Worm (Caenorhabditis elegans) whole organism, L3 larva: Measurements from ENCODE around the gene Y32F6A.5.

Experiments
- R02D3.7 ChIP-seq: fragments of 150-350 bp; optimal IDR thresholded peaks from 2 replicates; lab custom pipeline; 2014; ENCODE audit warnings: missing biosample characterization, missing genetic modification characterization
- ZK546.5 ChIP-seq: sonication (generic microtip); optimal IDR thresholded peaks from 2 replicates; lab custom pipeline; 2017; ENCODE audit warnings: missing biosample characterization, missing genetic modification characterization
- aly-2 ChIP-seq: fragments of 150-350 bp; optimal IDR thresholded peaks from 2 replicates; lab custom pipeline; 2014; ENCODE audit warnings: missing biosample characterization, missing genetic modification characterization
- ama-1 ChIP-seq: fragments of 150-350 bp; optimal IDR thresholded peaks from 2 replicates; lab custom pipeline; 2018
- ceh-16 ChIP-seq: sonication (generic microtip); optimal IDR thresholded peaks from 2 replicates; lab custom pipeline; 2017; ENCODE audit warnings: missing biosample characterization, missing genetic modification characterization
- ceh-28 ChIP-seq: fragments of 150-350 bp; optimal IDR thresholded peaks from 2 replicates; lab custom pipeline; 2014; ENCODE audit warnings: missing biosample characterization, missing genetic modification reagents, missing genetic modification characterization
- ceh-82 ChIP-seq: fragments of 150-350 bp; optimal IDR thresholded peaks from 2 replicates; lab custom pipeline; 2014; ENCODE audit warnings: missing biosample characterization, missing genetic modification characterization
- ceh-9 ChIP-seq: sonication (generic microtip); optimal IDR thresholded peaks from 2 replicates; lab custom pipeline; 2018; ENCODE audit warnings: missing biosample characterization, missing genetic modification characterization
- daf-12 ChIP-seq: fragments of 150-350 bp; optimal IDR thresholded peaks from 2 replicates; lab custom pipeline; 2014; ENCODE audit warnings: missing biosample characterization, missing genetic modification reagents, missing genetic modification characterization
- egl-27 ChIP-seq: sonication (generic microtip); optimal IDR thresholded peaks from 4 replicates; lab custom pipeline; 2017; ENCODE audit warnings: missing biosample characterization, missing genetic modification reagents, missing genetic modification characterization
- egl-5 ChIP-seq: fragments of 150-350 bp; optimal IDR thresholded peaks from 2 replicates; lab custom pipeline; 2017; ENCODE audit warnings: missing biosample characterization, missing genetic modification reagents, missing genetic modification characterization, inconsistent platforms
- elt-1 ChIP-seq: fragments of 150-350 bp; optimal IDR thresholded peaks from 2 replicates; lab custom pipeline; 2014; ENCODE audit warnings: missing biosample characterization, missing genetic modification characterization
- elt-2 ChIP-seq: sonication (generic microtip); optimal IDR thresholded peaks from 2 replicates; lab custom pipeline; 2016; ENCODE audit warnings: missing genetic modification reagents, mild to moderate bottlenecking, missing genetic modification characterization, missing compliant biosample characterization
- elt-3 ChIP-seq, 3 experiments: fragments of 150-350 bp in 1 of 3; sonication (generic microtip) in 2 of 3; optimal IDR thresholded peaks; 2 replicates in 2 of 3; 4 replicates in 1 of 3; lab custom pipeline; 2014 to 2017; ENCODE audit warnings: missing biosample characterization in 3 of 3, missing genetic modification characterization in 3 of 3
- eor-1 ChIP-seq, 2 experiments: fragments of 150-350 bp; optimal IDR thresholded peaks; 2 replicates each; lab custom pipeline; 2014 to 2018; ENCODE audit warnings: missing biosample characterization in 2 of 2, missing genetic modification characterization in 2 of 2
- fkh-10 ChIP-seq: sonication (generic microtip); optimal IDR thresholded peaks from 2 replicates; lab custom pipeline; 2017; ENCODE audit warnings: missing biosample characterization, missing genetic modification reagents, missing genetic modification characterization
- fkh-2 ChIP-seq: fragments of 150-350 bp; optimal IDR thresholded peaks from 2 replicates; lab custom pipeline; 2014; ENCODE audit warnings: missing biosample characterization, missing genetic modification reagents, missing genetic modification characterization
- fos-1 ChIP-seq: fragments of 150-350 bp; optimal IDR thresholded peaks from 2 replicates; lab custom pipeline; 2014; ENCODE audit warnings: missing biosample characterization, missing genetic modification characterization
- hmg-11 ChIP-seq: sonication (generic microtip); optimal IDR thresholded peaks from 2 replicates; lab custom pipeline; 2016; ENCODE audit warnings: missing genetic modification characterization, missing compliant biosample characterization
- jun-1 ChIP-seq: fragments of 150-350 bp; optimal IDR thresholded peaks from 2 replicates; lab custom pipeline; 2014; ENCODE audit warnings: missing biosample characterization, missing genetic modification reagents, missing genetic modification characterization
- lin-15B ChIP-seq: fragments of 150-350 bp; optimal IDR thresholded peaks from 2 replicates; lab custom pipeline; 2014; ENCODE audit warnings: missing biosample characterization, missing genetic modification characterization
- lin-39 ChIP-seq: fragments of 150-350 bp; optimal IDR thresholded peaks from 2 replicates; lab custom pipeline; 2018; ENCODE audit warnings: missing biosample characterization, missing genetic modification reagents, missing genetic modification characterization
- lsy-12 ChIP-seq: sonication (generic microtip); optimal IDR thresholded peaks from 2 replicates; lab custom pipeline; 2016; ENCODE audit warnings: mild to moderate bottlenecking, missing genetic modification characterization, missing compliant biosample characterization
- mdl-1 ChIP-seq: fragments of 150-350 bp; optimal IDR thresholded peaks from 2 replicates; lab custom pipeline; 2014; ENCODE audit warnings: missing biosample characterization, missing genetic modification characterization
- mml-1 ChIP-seq: fragments of 150-350 bp; sonication (generic microtip); optimal IDR thresholded peaks from 3 replicates; lab custom pipeline; 2014; ENCODE audit warnings: missing biosample characterization, missing genetic modification characterization
- nfya-1 ChIP-seq: sonication (generic microtip); optimal IDR thresholded peaks from 2 replicates; lab custom pipeline; 2017; ENCODE audit warnings: missing genetic modification characterization, mild to moderate bottlenecking, missing compliant biosample characterization, antibody characterized with exemption, moderate library complexity; ENCODE audit not compliant: insufficient read depth
- nhr-11 ChIP-seq: fragments of 150-350 bp; optimal IDR thresholded peaks from 2 replicates; lab custom pipeline; 2014; ENCODE audit warnings: missing biosample characterization, missing genetic modification characterization
- nhr-12 ChIP-seq: fragments of 150-350 bp; optimal IDR thresholded peaks from 2 replicates; lab custom pipeline; 2014; ENCODE audit warnings: missing biosample characterization, missing genetic modification characterization
- nhr-23 ChIP-seq: fragments of 150-350 bp; optimal IDR thresholded peaks from 2 replicates; lab custom pipeline; 2014; ENCODE audit warnings: missing biosample characterization, missing genetic modification reagents, missing genetic modification characterization
- nhr-237 ChIP-seq: fragments of 150-350 bp; optimal IDR thresholded peaks from 2 replicates; lab custom pipeline; 2014; ENCODE audit warnings: missing biosample characterization, missing genetic modification characterization
- nhr-25 ChIP-seq: sonication (generic microtip); optimal IDR thresholded peaks from 2 replicates; lab custom pipeline; 2017; ENCODE audit warnings: missing biosample characterization, missing genetic modification characterization
- nhr-28 ChIP-seq: fragments of 150-350 bp; optimal IDR thresholded peaks from 2 replicates; lab custom pipeline; 2014; ENCODE audit warnings: missing biosample characterization, missing genetic modification characterization
- nhr-43 ChIP-seq: sonication (generic microtip); optimal IDR thresholded peaks from 2 replicates; lab custom pipeline; 2016; ENCODE audit warnings: mild to moderate bottlenecking, missing genetic modification characterization, missing compliant biosample characterization; ENCODE audit not compliant: poor library complexity, severe bottlenecking
- nhr-67 ChIP-seq: fragments of 150-350 bp; optimal IDR thresholded peaks from 2 replicates; lab custom pipeline; 2014; ENCODE audit warnings: missing biosample characterization, missing genetic modification characterization
- nhr-76 ChIP-seq: fragments of 150-350 bp; sonication (generic microtip); optimal IDR thresholded peaks from 5 replicates; lab custom pipeline; 2014; ENCODE audit warnings: missing biosample characterization, missing genetic modification characterization
- nhr-77 ChIP-seq: fragments of 150-350 bp; optimal IDR thresholded peaks from 2 replicates; lab custom pipeline; 2014; ENCODE audit warnings: missing biosample characterization, missing genetic modification characterization
- pha-4 ChIP-seq: fragments of 150-350 bp; optimal IDR thresholded peaks from 2 replicates; lab custom pipeline; 2014; ENCODE audit warnings: missing biosample characterization, missing genetic modification reagents, missing genetic modification characterization
- pqm-1 ChIP-seq: fragments of 150-350 bp; optimal IDR thresholded peaks from 2 replicates; lab custom pipeline; 2017; ENCODE audit warnings: missing biosample characterization, missing genetic modification characterization, inconsistent platforms
- sea-2 ChIP-seq: fragments of 150-350 bp; sonication (generic microtip); optimal IDR thresholded peaks from 4 replicates; lab custom pipeline; 2014; ENCODE audit warnings: missing biosample characterization, missing genetic modification reagents, missing genetic modification characterization
- skn-1 ChIP-seq: fragments of 150-350 bp; optimal IDR thresholded peaks from 2 replicates; lab custom pipeline; 2014; ENCODE audit warnings: missing biosample characterization, missing genetic modification characterization
- snpc-4 ChIP-seq: fragments of 150-350 bp; optimal IDR thresholded peaks from 2 replicates; lab custom pipeline; 2014; ENCODE audit warnings: missing biosample characterization, missing genetic modification characterization
- tbx-2 ChIP-seq: sonication (generic microtip); optimal IDR thresholded peaks from 2 replicates; lab custom pipeline; 2016; ENCODE audit warnings: mild to moderate bottlenecking, missing genetic modification characterization, missing compliant biosample characterization
- unc-39 ChIP-seq: sonication (generic microtip); optimal IDR thresholded peaks from 4 replicates; lab custom pipeline; 2017; ENCODE audit warnings: missing biosample characterization, missing genetic modification characterization
- unc-62 ChIP-seq: fragments of 150-350 bp; sonication (generic microtip); optimal IDR thresholded peaks from 4 replicates; lab custom pipeline; 2014; ENCODE audit warnings: missing biosample characterization, missing genetic modification reagents, missing genetic modification characterization
- zag-1 ChIP-seq: fragments of 150-350 bp; optimal IDR thresholded peaks from 2 replicates; lab custom pipeline; 2014; ENCODE audit warnings: missing biosample characterization, missing genetic modification characterization
- ztf-11 ChIP-seq: fragments of 150-350 bp; optimal IDR thresholded peaks from 2 replicates; lab custom pipeline; 2014; ENCODE audit warnings: missing biosample characterization, missing genetic modification characterization
- ztf-4 ChIP-seq: fragments of 150-350 bp; optimal IDR thresholded peaks from 2 replicates; lab custom pipeline; 2014; ENCODE audit warnings: missing biosample characterization, missing genetic modification characterization

The Y32F6A.5 gene

DNA sequence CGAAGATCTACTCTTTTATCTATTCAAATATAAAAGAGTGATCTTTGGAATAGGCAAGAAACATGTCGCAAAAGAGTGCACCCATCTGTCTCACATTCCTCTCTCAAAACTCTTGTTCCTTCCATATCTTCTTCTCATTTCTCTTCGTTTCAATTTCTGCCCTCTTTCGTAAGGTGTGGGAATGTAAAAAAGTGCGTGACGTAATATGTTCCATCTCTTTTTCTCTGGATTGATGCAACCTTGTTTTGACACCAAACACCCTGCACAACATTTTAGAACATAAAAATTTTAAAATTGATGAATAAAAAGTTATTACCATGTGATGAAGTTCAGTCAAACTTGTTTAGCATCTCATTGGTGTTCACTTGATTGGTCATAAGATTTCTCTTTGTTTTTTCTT is 13.7 kb upstream of the Y32F6A.5 start:
- TF ChIP-seq nfya-1 (tag; lab: Kevin White, UChicago) = peak; percentile 20
- no peak for TF ChIP-seq eor-1 (tag; optimal IDR thresholded peaks at IDR 0.05; lab: Kevin White, UChicago)
- no peak for TF ChIP-seq nhr-76 (tag; lab: Kevin White, UChicago)
- TF ChIP-seq, all 47 proteins: peak for 1

DNA sequence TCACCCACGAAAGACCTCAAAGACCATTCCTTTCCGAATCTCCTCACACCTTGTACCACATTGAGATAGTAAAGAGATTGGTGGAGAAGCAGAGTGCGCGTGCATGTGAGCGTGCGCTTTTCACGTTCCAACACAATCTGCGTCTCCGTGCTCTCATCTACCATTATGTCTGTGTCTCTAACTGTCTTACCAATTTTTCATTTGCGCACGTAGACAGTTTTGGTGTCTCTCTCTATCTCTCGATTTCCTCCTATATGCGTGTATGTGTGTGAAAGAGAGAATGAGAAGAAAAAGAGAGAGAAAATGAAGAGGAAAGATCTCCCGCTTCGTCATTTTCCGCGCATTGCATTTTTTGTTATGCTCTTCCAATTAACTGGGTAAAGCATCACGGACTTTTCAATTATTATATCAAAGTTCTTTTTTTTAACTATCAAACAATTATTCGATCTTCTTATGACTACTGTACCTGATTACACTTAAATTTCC is 13.2 kb upstream of the Y32F6A.5 start:
- TF ChIP-seq jun-1 (tag; lab: Kevin White, UChicago) (peak; percentile 94), ceh-82 (tag; lab: Kevin White, UChicago) (peak; percentile 53), lin-15B (tag; lab: Kevin White, UChicago) (peak; percentile 73), nhr-43 (peak; percentile 93), ceh-28 (tag; lab: Kevin White, UChicago) (peak; percentile 87), aly-2 (tag; lab: Kevin White, UChicago) (no peak), fos-1 (peak; percentile 79), nhr-28 (no peak), egl-27 (tag; lab: Kevin White, UChicago) (peak; percentile 84), zag-1 (tag; lab: Kevin White, UChicago) (peak; percentile 58), elt-2 (tag; lab: Kevin White, UChicago) (peak; percentile 85), lsy-12 (peak; percentile 91), daf-12 (tag; lab: Kevin White, UChicago) (peak; percentile 22), mdl-1 (tag; lab: Kevin White, UChicago) (peak; percentile 98), sea-2 (GFP tag; lab: Kevin White, UChicago) (no peak), nhr-12 (no peak), eor-1 (tag; optimal IDR thresholded peaks at IDR 0.05; lab: Kevin White, UChicago) (no peak), nhr-76 (tag; lab: Kevin White, UChicago) (peak; percentile 65), elt-3 (tag; optimal IDR thresholded peaks at IDR 0.05; lab: Kevin White, UChicago) (peak in 2 of 3 experiments; percentile 80 to 91), nhr-11 (tag; lab: Kevin White, UChicago) (peak; percentile 92), unc-39 (tag; lab: Kevin White, UChicago) (no peak), pha-4 (tag; lab: Kevin White, UChicago) (peak; percentile 99), nhr-25 (tag; lab: Kevin White, UChicago) (peak; percentile 99), snpc-4 (tag; lab: Kevin White, UChicago) (peak; percentile 70), fkh-10 (GFP tag; lab: Kevin White, UChicago) (peak; percentile 89), fkh-2 (tag; lab: Kevin White, UChicago) (no peak), elt-1 (tag; lab: Kevin White, UChicago) (peak; percentile 50), hmg-11 (tag; lab: Kevin White, UChicago) (peak; percentile 87), nhr-77 (tag; lab: Kevin White, UChicago) (no peak), lin-39 (tag; lab: Kevin White, UChicago) (peak; percentile 94), mml-1 (tag; lab: Kevin White, UChicago) (peak; percentile 72), ZK546.5 (tag; lab: Kevin White, UChicago) (no peak), R02D3.7 (peak; percentile 78), tbx-2 (peak; percentile 81), unc-62 (GFP tag; lab: Kevin White, UChicago) (peak; percentile 86), nhr-23 (peak; percentile 96), skn-1 (tag; lab: Kevin White, UChicago) (peak; percentile 44), egl-5 (tag; lab: Kevin White, UChicago) (peak; percentile 85), ama-1 (lab: Kevin White, UChicago) (peak; percentile 82), nhr-67 (tag; lab: Kevin White, UChicago) (no peak), ztf-4 (tag; lab: Kevin White, UChicago) (peak; percentile 84), nhr-237 (no peak), pqm-1 (tag; lab: Kevin White, UChicago) (peak; percentile 96), ztf-11 (tag; lab: Kevin White, UChicago) (no peak), nfya-1 (tag; lab: Kevin White, UChicago) (peak; percentile 95), ceh-9 (tag; lab: Kevin White, UChicago) (no peak), ceh-16 (tag; lab: Kevin White, UChicago) (peak; percentile 28)
